Fruit fly (Drosophila melanogaster): ENCODE results near the gene Gbs-76A.

The Gbs-76A gene

dm6 chr3L:19292440-19293175, at the start of gene Gbs-76A:
TSS of gene Gbs-76A (minus strand) at chr3L:19292766.
- no peak for TF ChIP-seq Hr96 (GFP tag; optimal IDR thresholded peaks at IDR 0.05)
- TF ChIP-seq CG14711 (tag; optimal IDR thresholded peaks at IDR 0.05) = peak; percentile 64
- no peak for TF ChIP-seq CG5204 (GFP tag; optimal IDR thresholded peaks at IDR 0.05)
- peak; percentile 39 for TF ChIP-seq ovo (GFP tag; optimal IDR thresholded peaks at IDR 0.05)
- TF ChIP-seq pad (GFP tag; optimal IDR thresholded peaks at IDR 0.05) = peak; percentile 68
- TF ChIP-seq CG1620 (GFP tag; optimal IDR thresholded peaks at IDR 0.05) = no peak
- peak; percentile 79 for TF ChIP-seq CG7101 (tag; optimal IDR thresholded peaks at IDR 0.05)
- TF ChIP-seq kay (GFP tag; ENCODE audit: borderline replicate concordance) = peak; percentile 81
- no peak for TF ChIP-seq cnc (optimal IDR thresholded peaks at IDR 0.05)
- peak; percentile 33 for TF ChIP-seq tj (GFP tag; optimal IDR thresholded peaks at IDR 0.05)
- no peak for TF ChIP-seq Mnt (GFP tag; optimal IDR thresholded peaks at IDR 0.05)
- no peak for TF ChIP-seq toe (GFP tag; optimal IDR thresholded peaks at IDR 0.05)
- TF ChIP-seq cic (GFP tag; optimal IDR thresholded peaks at IDR 0.05) = no peak
- TF ChIP-seq Clk (GFP tag; optimal IDR thresholded peaks at IDR 0.05) = no peak
- peak; percentile 40 for TF ChIP-seq bab1 (GFP tag; optimal IDR thresholded peaks at IDR 0.05)
- TF ChIP-seq CG12768 (GFP tag; optimal IDR thresholded peaks at IDR 0.05) = peak; percentile 63
- TF ChIP-seq CG11617 (GFP tag; optimal IDR thresholded peaks at IDR 0.05) = peak; percentile 79
- peak; percentile 80 for TF ChIP-seq CG7045 (GFP tag; optimal IDR thresholded peaks at IDR 0.05)
- TF ChIP-seq CG33017 (tag; optimal IDR thresholded peaks at IDR 0.05) = peak; percentile 89
- no peak for TF ChIP-seq Crg-1 (GFP tag; optimal IDR thresholded peaks at IDR 0.05)

dm6 chr3L:19340516-19340915, 48.0 kb upstream of the Gbs-76A start:
- TF ChIP-seq cnc (optimal IDR thresholded peaks at IDR 0.05) = no peak
- TF ChIP-seq pad (GFP tag; optimal IDR thresholded peaks at IDR 0.05) = no peak
- TF ChIP-seq CG7101 (tag; optimal IDR thresholded peaks at IDR 0.05) = no peak
- no peak for TF ChIP-seq cic (GFP tag; optimal IDR thresholded peaks at IDR 0.05)
- TF ChIP-seq Hr96 (GFP tag; optimal IDR thresholded peaks at IDR 0.05) = no peak
- no peak for TF ChIP-seq Mnt (GFP tag; optimal IDR thresholded peaks at IDR 0.05)
- no peak for TF ChIP-seq ovo (GFP tag; optimal IDR thresholded peaks at IDR 0.05)
- no peak for TF ChIP-seq toe (GFP tag; optimal IDR thresholded peaks at IDR 0.05)
- TF ChIP-seq CG33017 (tag; optimal IDR thresholded peaks at IDR 0.05) = no peak
- TF ChIP-seq tj (GFP tag; optimal IDR thresholded peaks at IDR 0.05) = no peak
- TF ChIP-seq Crg-1 (GFP tag; optimal IDR thresholded peaks at IDR 0.05) = no peak
- no peak for TF ChIP-seq bab1 (GFP tag; optimal IDR thresholded peaks at IDR 0.05)
- no peak for TF ChIP-seq kay (GFP tag; ENCODE audit: borderline replicate concordance)
- no peak for TF ChIP-seq CG7045 (GFP tag; optimal IDR thresholded peaks at IDR 0.05)
- TF ChIP-seq CG1620 (GFP tag; optimal IDR thresholded peaks at IDR 0.05) = no peak
- TF ChIP-seq Clk (GFP tag; optimal IDR thresholded peaks at IDR 0.05) = no peak
- TF ChIP-seq CG12768 (GFP tag; optimal IDR thresholded peaks at IDR 0.05) = no peak
- TF ChIP-seq CG5204 (GFP tag; optimal IDR thresholded peaks at IDR 0.05) = no peak
- no peak for TF ChIP-seq CG14711 (tag; optimal IDR thresholded peaks at IDR 0.05)
- TF ChIP-seq CG11617 (GFP tag; optimal IDR thresholded peaks at IDR 0.05) = no peak

dm6 chr3L:19338234-19338633, 45.7 kb upstream of the Gbs-76A start:
- peak; percentile 82 for TF ChIP-seq bab1 (GFP tag; optimal IDR thresholded peaks at IDR 0.05)
- TF ChIP-seq CG14711 (tag; optimal IDR thresholded peaks at IDR 0.05) = peak; percentile 40
- TF ChIP-seq Clk (GFP tag; optimal IDR thresholded peaks at IDR 0.05) = no peak

dm6 chr3L:19337398-19338086, 45.0 kb upstream of the Gbs-76A start, which contains the start of gene pip:
TSS of gene pip (minus strand) at chr3L:19337609.
- TF ChIP-seq CG33017 (tag; optimal IDR thresholded peaks at IDR 0.05) (no peak), toe (GFP tag; optimal IDR thresholded peaks at IDR 0.05) (no peak), CG12768 (GFP tag; optimal IDR thresholded peaks at IDR 0.05) (no peak), Clk (GFP tag; optimal IDR thresholded peaks at IDR 0.05) (no peak)

- TF ChIP-seq Clk (GFP tag; optimal IDR thresholded peaks at IDR 0.05) (no peak), kay (GFP tag; ENCODE audit: borderline replicate concordance) (no peak)
These were observed 44.1 kb upstream of the Gbs-76A start for dm6 chr3L:19336678-19337077.

- TF ChIP-seq CG33017 (tag; optimal IDR thresholded peaks at IDR 0.05) = no peak
- TF ChIP-seq kay (GFP tag; ENCODE audit: borderline replicate concordance) = no peak
- TF ChIP-seq CG14711 (tag; optimal IDR thresholded peaks at IDR 0.05) = no peak
- TF ChIP-seq cnc (optimal IDR thresholded peaks at IDR 0.05) = no peak
- TF ChIP-seq CG7045 (GFP tag; optimal IDR thresholded peaks at IDR 0.05) = no peak
- TF ChIP-seq toe (GFP tag; optimal IDR thresholded peaks at IDR 0.05) = no peak
These were observed 39.2 kb upstream of the Gbs-76A start for dm6 chr3L:19331763-19332162.

- no peak for TF ChIP-seq Clk (GFP tag; optimal IDR thresholded peaks at IDR 0.05)
- no peak for TF ChIP-seq CG7045 (GFP tag; optimal IDR thresholded peaks at IDR 0.05)
- TF ChIP-seq cic (GFP tag; optimal IDR thresholded peaks at IDR 0.05) = no peak
- TF ChIP-seq tj (GFP tag; optimal IDR thresholded peaks at IDR 0.05) = no peak
- no peak for TF ChIP-seq Hr96 (GFP tag; optimal IDR thresholded peaks at IDR 0.05)
- no peak for TF ChIP-seq kay (GFP tag; ENCODE audit: borderline replicate concordance)
- no peak for TF ChIP-seq pad (GFP tag; optimal IDR thresholded peaks at IDR 0.05)
- TF ChIP-seq Mnt (GFP tag; optimal IDR thresholded peaks at IDR 0.05) = no peak
- TF ChIP-seq CG5204 (GFP tag; optimal IDR thresholded peaks at IDR 0.05) = no peak
These were observed 36.9 kb upstream of the Gbs-76A start for dm6 chr3L:19329499-19329898.
